Worm (Caenorhabditis elegans) whole organism, late embryonic: ENCODE measurements around the gene Y48A6C.4.

ENCODE experiments used
- K02D7.2 ChIP-seq: sonication (generic microtip); optimal IDR thresholded peaks from 2 replicates; lab custom pipeline; 2017; ENCODE audit warnings: mild to moderate bottlenecking, missing genetic modification characterization, missing compliant biosample characterization
- T23F11.4 ChIP-seq: fragments of 200-800 bp; sonication (Bioruptor generic); optimal IDR thresholded peaks from 2 replicates; lab custom pipeline; 2018; ENCODE audit warnings: mild to moderate bottlenecking, missing genetic modification characterization, missing compliant biosample characterization
- ahr-1 ChIP-seq: sonication (generic microtip); optimal IDR thresholded peaks from 2 replicates; lab custom pipeline; 2016; ENCODE audit warnings: missing genetic modification characterization, missing compliant biosample characterization
- ceh-18 ChIP-seq: sonication (generic microtip); optimal IDR thresholded peaks from 2 replicates; lab custom pipeline; 2016; ENCODE audit warnings: missing genetic modification characterization, missing compliant biosample characterization
- ceh-34 ChIP-seq: sonication (generic microtip); optimal IDR thresholded peaks from 2 replicates; lab custom pipeline; 2016; ENCODE audit warnings: mild to moderate bottlenecking, missing genetic modification characterization, missing compliant biosample characterization
- ceh-48 ChIP-seq: sonication (generic microtip); optimal IDR thresholded peaks from 2 replicates; lab custom pipeline; 2016; ENCODE audit warnings: missing genetic modification characterization, inconsistent platforms, missing compliant biosample characterization
- che-1 ChIP-seq: sonication (generic microtip); optimal IDR thresholded peaks from 2 replicates; lab custom pipeline; 2016; ENCODE audit warnings: mild to moderate bottlenecking, missing genetic modification characterization, missing compliant biosample characterization
- elt-4 ChIP-seq: sonication (generic microtip); optimal IDR thresholded peaks from 2 replicates; lab custom pipeline; 2016; ENCODE audit warnings: missing genetic modification characterization, missing compliant biosample characterization
- fkh-10 ChIP-seq: fragments of 150-350 bp; optimal IDR thresholded peaks from 2 replicates; lab custom pipeline; 2014; ENCODE audit warnings: missing biosample characterization, missing genetic modification reagents, missing genetic modification characterization
- gmeb-2 ChIP-seq: sonication (generic microtip); optimal IDR thresholded peaks from 2 replicates; lab custom pipeline; 2016; ENCODE audit warnings: missing genetic modification characterization, inconsistent platforms, missing compliant biosample characterization
- hlh-13 ChIP-seq: fragments of 200-800 bp; sonication (Bioruptor generic); optimal IDR thresholded peaks from 2 replicates; lab custom pipeline; 2018; ENCODE audit warnings: mild to moderate bottlenecking, missing genetic modification characterization, missing compliant biosample characterization
- hlh-8 ChIP-seq: sonication (generic microtip); optimal IDR thresholded peaks from 2 replicates; lab custom pipeline; 2016; ENCODE audit warnings: missing genotype, missing genetic modification characterization, missing compliant biosample characterization
- lim-6 ChIP-seq: sonication (generic microtip); optimal IDR thresholded peaks from 2 replicates; lab custom pipeline; 2016; ENCODE audit warnings: missing genetic modification characterization, missing compliant biosample characterization
- mec-3 ChIP-seq: sonication (generic microtip); optimal IDR thresholded peaks from 2 replicates; lab custom pipeline; 2016; ENCODE audit warnings: borderline replicate concordance, missing genetic modification characterization, missing compliant biosample characterization
- odd-2 ChIP-seq: sonication (generic microtip); optimal IDR thresholded peaks from 2 replicates; lab custom pipeline; 2017; ENCODE audit warnings: antibody characterized with exemption, mild to moderate bottlenecking, missing genetic modification characterization, missing compliant biosample characterization
- pat-9 ChIP-seq: fragments of 200-800 bp; sonication (Bioruptor generic); optimal IDR thresholded peaks from 2 replicates; lab custom pipeline; 2018; ENCODE audit warnings: mild to moderate bottlenecking, missing genetic modification characterization, moderate library complexity, missing compliant biosample characterization
- pax-1 ChIP-seq: fragments of 150-350 bp; optimal IDR thresholded peaks from 2 replicates; lab custom pipeline; 2014; ENCODE audit warnings: missing biosample characterization, missing genetic modification characterization
- ref-2 ChIP-seq: sonication (generic microtip); optimal IDR thresholded peaks from 2 replicates; lab custom pipeline; 2016; ENCODE audit warnings: missing genetic modification characterization, missing compliant biosample characterization
- rnt-1 ChIP-seq: sonication (generic microtip); optimal IDR thresholded peaks from 2 replicates; lab custom pipeline; 2016; ENCODE audit warnings: missing genetic modification characterization, missing compliant biosample characterization
- zip-5 ChIP-seq: sonication (generic microtip); optimal IDR thresholded peaks from 2 replicates; lab custom pipeline; 2016; ENCODE audit warnings: missing genetic modification characterization, missing compliant biosample characterization
- ztf-16 ChIP-seq: sonication (generic microtip); optimal IDR thresholded peaks from 2 replicates; lab custom pipeline; 2017; ENCODE audit warnings: missing genetic modification characterization, missing compliant biosample characterization

Gene Y48A6C.4

ce11 chrIII:11170509-11170908 lies 50.9 kb downstream of the Y48A6C.4 start:
- TF ChIP-seq ahr-1 (tag; lab: Kevin White, UChicago): no peak
- no peak for TF ChIP-seq zip-5
- no peak for TF ChIP-seq mec-3 (tag; lab: Kevin White, UChicago)
- TF ChIP-seq pax-1 (tag; lab: Kevin White, UChicago): no peak
- TF ChIP-seq fkh-10 (GFP tag; lab: Kevin White, UChicago): no peak
- no peak for TF ChIP-seq lim-6 (tag; lab: Kevin White, UChicago)
- no peak for TF ChIP-seq che-1 (tag; lab: Kevin White, UChicago)
- TF ChIP-seq ref-2 (tag; lab: Kevin White, UChicago): no peak
- TF ChIP-seq ceh-18 (tag; lab: Kevin White, UChicago): no peak
- TF ChIP-seq pat-9 (tag; lab: Kevin White, UChicago): no peak
- no peak for TF ChIP-seq ceh-48 (tag; lab: Kevin White, UChicago)
- no peak for TF ChIP-seq hlh-13 (GFP tag; lab: Kevin White, UChicago)
- no peak for TF ChIP-seq ztf-16 (tag; lab: Kevin White, UChicago)
- TF ChIP-seq hlh-8 (tag; lab: Kevin White, UChicago): no peak
- TF ChIP-seq ceh-34 (tag; lab: Kevin White, UChicago): no peak
- no peak for TF ChIP-seq T23F11.4 (GFP tag; lab: Kevin White, UChicago)
- TF ChIP-seq K02D7.2 (tag; lab: Kevin White, UChicago): no peak
- TF ChIP-seq odd-2 (tag; lab: Kevin White, UChicago): no peak
- TF ChIP-seq elt-4: no peak

ce11 chrIII:11172232-11172713 lies 52.7 kb downstream of the Y48A6C.4 start:
- TF ChIP-seq rnt-1: no peak
- TF ChIP-seq ceh-48 (tag; lab: Kevin White, UChicago): peak; percentile 27

ce11 chrIII:11175642-11176217 lies 56.1 kb downstream of the Y48A6C.4 start:
- no peak for TF ChIP-seq gmeb-2 (tag; lab: Kevin White, UChicago)
